Worm (Caenorhabditis elegans): Measurements from ENCODE around the gene twk-26.

DNA sequence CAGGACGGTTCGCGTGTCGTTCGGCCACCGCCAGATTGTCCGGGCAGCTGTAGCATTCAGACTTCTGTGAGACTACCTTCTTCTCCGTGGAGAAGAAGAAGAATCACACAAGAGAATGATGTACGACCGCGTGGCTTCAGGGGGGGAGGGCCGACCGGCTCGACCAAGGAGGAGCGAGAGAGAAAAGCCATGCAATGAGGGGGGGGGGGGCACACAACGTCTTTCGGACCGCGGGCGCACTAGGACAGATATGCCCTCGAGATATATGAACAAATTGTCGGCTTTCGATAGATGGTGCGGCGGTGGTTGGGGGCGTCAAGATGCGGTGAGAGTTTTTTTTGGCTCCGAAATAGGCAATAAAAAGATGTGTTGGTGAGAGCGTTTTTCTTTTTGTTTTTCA is 14.0 kb downstream of the twk-26 start:
- TF ChIP-seq nhr-76 (tag; optimal IDR thresholded peaks at IDR 0.05), result no peak
- no peak for TF ChIP-seq tbx-2 (tag; optimal IDR thresholded peaks at IDR 0.05)
- no peak for TF ChIP-seq unc-62 (GFP tag; optimal IDR thresholded peaks at IDR 0.05)
- TF ChIP-seq ces-1 (GFP tag; optimal IDR thresholded peaks at IDR 0.05), result no peak
- no peak for TF ChIP-seq skn-1 (tag; optimal IDR thresholded peaks at IDR 0.05)
- no peak for TF ChIP-seq mab-9 (GFP tag; IDR thresholded peaks at IDR 0.05)
- no peak for TF ChIP-seq mdl-1 (tag; optimal IDR thresholded peaks at IDR 0.05)
